Fruit fly (Drosophila melanogaster): Measurements from ENCODE around the gene CG15269.

Gene CG15269

DNA sequence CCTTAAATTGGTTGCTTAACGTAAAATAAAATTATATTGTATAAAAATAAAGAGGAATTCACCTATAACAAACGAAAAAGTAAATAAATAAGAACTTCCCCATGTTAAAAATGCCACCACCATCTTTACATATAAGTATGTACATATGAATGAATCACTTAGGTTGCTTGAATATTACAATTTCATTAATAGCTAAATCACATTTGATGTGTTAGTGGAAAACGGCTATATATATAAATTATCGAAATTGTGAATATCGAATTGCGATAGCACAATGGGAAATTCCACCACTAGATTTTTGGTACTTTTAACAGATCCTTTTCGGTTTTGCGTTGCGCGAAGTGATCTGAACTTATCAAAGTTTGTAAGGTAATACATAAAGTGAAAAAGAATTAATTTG is 47.8 kb upstream of the CG15269 start, which contains the start of the genes solo and vas (continued):
- TF ChIP-seq sisA (GFP tag; IDR thresholded peaks at IDR 0.05) = 0 out of 2 replicates have a peak, but pooled peaks have one; percentile 22
- TF ChIP-seq Hmr (GFP tag; optimal IDR thresholded peaks at IDR 0.05) = peak; percentile 51
- TF ChIP-seq CG13424 (tag; optimal IDR thresholded peaks at IDR 0.05) = peak; percentile 66
- no peak for TF ChIP-seq nerfin-2 (GFP tag; IDR thresholded peaks at IDR 0.05; ENCODE audit: partially characterized antibody)
- TF ChIP-seq CG11093 (GFP tag; IDR thresholded peaks at IDR 0.05) = no peak
- 0 out of 3 replicates have a peak, but pooled peaks have one; percentile 17 for TF ChIP-seq knrl (GFP tag; IDR thresholded peaks at IDR 0.05; ENCODE audit: partially characterized antibody)
- no peak for TF ChIP-seq Myb (GFP tag; optimal IDR thresholded peaks at IDR 0.05)
- peak; percentile 12 for TF ChIP-seq tio (GFP tag; optimal IDR thresholded peaks at IDR 0.05)
- TF ChIP-seq Dfd (GFP tag; optimal IDR thresholded peaks at IDR 0.05) = peak in 1 of 2 experiments; percentile 55
- peak; percentile 29 for TF ChIP-seq CG16815 (GFP tag; optimal IDR thresholded peaks at IDR 0.05)
- no peak for TF ChIP-seq CG2202 (tag; optimal IDR thresholded peaks at IDR 0.05)
- TF ChIP-seq CG8089 (GFP tag; optimal IDR thresholded peaks at IDR 0.05) = no peak
- TF ChIP-seq Rfx (GFP tag; IDR thresholded peaks at IDR 0.05) = peak; percentile 60; the same call in 1 of the 2 replicates
- peak; percentile 64 for TF ChIP-seq CG8924 (tag; optimal IDR thresholded peaks at IDR 0.05)
- TF ChIP-seq Sox102F (GFP tag; optimal IDR thresholded peaks at IDR 0.05) = peak; percentile 63
- TF ChIP-seq Ets97D (GFP tag; optimal IDR thresholded peaks at IDR 0.05) = peak; percentile 48
- no peak for TF ChIP-seq h (optimal IDR thresholded peaks at IDR 0.05)
- peak; percentile 12 for TF ChIP-seq exex (tag; optimal IDR thresholded peaks at IDR 0.05)
- TF ChIP-seq CG17829 (tag; optimal IDR thresholded peaks at IDR 0.05) = peak; percentile 57
- peak; percentile 7 for TF ChIP-seq CG17568 (GFP tag; optimal IDR thresholded peaks at IDR 0.05)
- TF ChIP-seq ind (GFP tag; optimal IDR thresholded peaks at IDR 0.05) = peak; percentile 29
- TF ChIP-seq CG7357 (GFP tag; IDR thresholded peaks at IDR 0.05) = peak; percentile 93
- no peak for TF ChIP-seq CG11696 (GFP tag; IDR thresholded peaks at IDR 0.05)
- TF ChIP-seq Ptx1 (GFP tag; IDR thresholded peaks at IDR 0.05) = peak; percentile 57
- TF ChIP-seq ham (GFP tag; IDR thresholded peaks at IDR 0.05) = no peak
- no peak for TF ChIP-seq CG7963 (GFP tag; IDR thresholded peaks at IDR 0.05; ENCODE audit: partially characterized antibody)
- TF ChIP-seq Oli (tag; optimal IDR thresholded peaks at IDR 0.05) = peak; percentile 50
- no peak for TF ChIP-seq CG7745 (tag; optimal IDR thresholded peaks at IDR 0.05)
- no peak for TF ChIP-seq Atf-2 (GFP tag; optimal IDR thresholded peaks at IDR 0.05)
- TF ChIP-seq CG6813 (GFP tag; optimal IDR thresholded peaks at IDR 0.05) = no peak
- TF ChIP-seq CG6654 (GFP tag; optimal IDR thresholded peaks at IDR 0.05) = no peak
- TF ChIP-seq pfk (GFP tag; optimal IDR thresholded peaks at IDR 0.05) = no peak
- no peak for TF ChIP-seq CG10274 (GFP tag; optimal IDR thresholded peaks at IDR 0.05)
- peak; percentile 77 for TF ChIP-seq Dek (tag; optimal IDR thresholded peaks at IDR 0.05)
- peak; percentile 88 for TF ChIP-seq sens (GFP tag)
- TF ChIP-seq CG2120 (GFP tag; optimal IDR thresholded peaks at IDR 0.05) = peak; percentile 65
- TF ChIP-seq CG9609 (GFP tag; optimal IDR thresholded peaks at IDR 0.05) = no peak
- TF ChIP-seq CG15514 (GFP tag; optimal IDR thresholded peaks at IDR 0.05) = peak; percentile 37
- peak; percentile 64 for TF ChIP-seq unpg (GFP tag; optimal IDR thresholded peaks at IDR 0.05)
- TF ChIP-seq dmrt99B (tag; optimal IDR thresholded peaks at IDR 0.05) = peak; percentile 52
- 0 out of 2 replicates have a peak, but pooled peaks have one; percentile 25 for TF ChIP-seq ranshi (GFP tag; IDR thresholded peaks at IDR 0.05)
- 0 out of 2 replicates have a peak, but pooled peaks have one; percentile 20 for TF ChIP-seq Drgx (GFP tag; IDR thresholded peaks at IDR 0.05)
- TF ChIP-seq kah (GFP tag; optimal IDR thresholded peaks at IDR 0.05) = peak; percentile 2
- TF ChIP-seq CG16813 (GFP tag; IDR thresholded peaks at IDR 0.05; ENCODE audit: partially characterized antibody) = 0 out of 3 replicates have a peak, but pooled peaks have one; percentile 29
- peak; percentile 66 for TF ChIP-seq CG9817 (tag; optimal IDR thresholded peaks at IDR 0.05)
- peak in 1 of 2 experiments; percentile 9 for TF ChIP-seq Pdp1 (GFP tag; optimal IDR thresholded peaks at IDR 0.05)
- TF ChIP-seq Dbx (GFP tag; IDR thresholded peaks at IDR 0.05) = peak; percentile 65; the same call in 2 of the 3 replicates
- peak; percentile 79 for TF ChIP-seq Sry-δ (GFP tag; optimal IDR thresholded peaks at IDR 0.05)
- TF ChIP-seq jumu (GFP tag; optimal IDR thresholded peaks at IDR 0.05) = no peak
- peak; percentile 54; the same call in 1 of the 3 replicates for TF ChIP-seq Opbp (GFP tag; IDR thresholded peaks at IDR 0.05; ENCODE audit: partially characterized antibody)
